Worm (Caenorhabditis elegans) whole organism, mixed stage, embryonic: ENCODE results near the gene R02D5.24.

ENCODE experiments used
- ceh-39 ChIP-seq: fragments of 150-350 bp; optimal IDR thresholded peaks from 2 replicates; lab custom pipeline; 2014; ENCODE audit warnings: missing biosample characterization, missing genetic modification characterization
- lin-13 ChIP-seq: fragments of 150-350 bp; optimal IDR thresholded peaks from 2 replicates; lab custom pipeline; 2014; ENCODE audit warnings: missing biosample characterization, missing genetic modification characterization
- lsy-2 ChIP-seq: fragments of 150-350 bp; optimal IDR thresholded peaks from 2 replicates; lab custom pipeline; 2014; ENCODE audit warnings: missing biosample characterization, missing genetic modification characterization
- nhr-12 ChIP-seq: fragments of 150-350 bp; optimal IDR thresholded peaks from 2 replicates; lab custom pipeline; 2014; ENCODE audit warnings: missing biosample characterization, missing genetic modification characterization
- pha-4 ChIP-seq: fragments of 150-350 bp; optimal IDR thresholded peaks from 2 replicates; lab custom pipeline; 2018; ENCODE audit warnings: missing biosample characterization, missing genetic modification reagents, missing genetic modification characterization
- tbx-8 ChIP-seq: fragments of 200-800 bp; sonication (Bioruptor generic); optimal IDR thresholded peaks from 2 replicates; lab custom pipeline; 2018; ENCODE audit warnings: mild to moderate bottlenecking, missing genetic modification characterization, moderate library complexity, missing compliant biosample characterization
- unc-39 ChIP-seq: fragments of 150-350 bp; optimal IDR thresholded peaks from 2 replicates; lab custom pipeline; 2014; ENCODE audit warnings: missing biosample characterization, missing genetic modification characterization
- unc-62 ChIP-seq: fragments of 150-350 bp; optimal IDR thresholded peaks from 2 replicates; lab custom pipeline; 2014; ENCODE audit warnings: missing biosample characterization, missing genetic modification reagents, missing genetic modification characterization
- ztf-11 ChIP-seq: fragments of 150-350 bp; optimal IDR thresholded peaks from 2 replicates; lab custom pipeline; 2014; ENCODE audit warnings: missing biosample characterization, missing genetic modification characterization

DNA sequence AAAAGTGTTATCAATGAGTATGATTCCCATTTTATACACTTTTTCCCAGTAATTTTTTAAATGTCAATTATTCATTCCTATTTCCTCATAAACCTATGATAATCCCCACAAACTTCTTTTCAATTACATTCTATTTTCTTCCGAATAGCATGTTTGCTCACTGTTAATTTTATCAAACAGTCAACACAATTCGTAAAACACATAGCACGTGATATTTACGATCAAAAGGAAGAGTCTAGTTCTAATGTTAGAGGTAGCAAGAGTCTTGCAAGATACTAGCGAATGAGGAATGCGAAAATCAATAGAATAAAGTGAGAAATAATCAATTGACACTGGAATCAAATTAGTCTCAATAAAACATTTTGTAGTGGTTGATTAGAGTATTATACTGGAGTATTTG, 38.2 kb downstream of the R02D5.24 start:
- no peak for TF ChIP-seq lin-13 (tag; lab: Kevin White, UChicago)
- TF ChIP-seq ceh-39 (tag; lab: Kevin White, UChicago), result no peak
- TF ChIP-seq unc-62 (GFP tag; lab: Kevin White, UChicago), result no peak
- no peak for TF ChIP-seq ztf-11 (tag; lab: Kevin White, UChicago)
- TF ChIP-seq unc-39 (tag; lab: Kevin White, UChicago), result no peak
- no peak for TF ChIP-seq nhr-12 (tag; lab: Kevin White, UChicago)
- no peak for TF ChIP-seq lsy-2 (tag; lab: Kevin White, UChicago)
- TF ChIP-seq tbx-8, result no peak
- TF ChIP-seq pha-4 (tag; lab: Kevin White, UChicago), result no peak
